Worm (Caenorhabditis elegans) whole organism, L2 larva: ENCODE results near the gene col-17.

Source experiments
- unc-39 ChIP-seq: fragments of 150-350 bp; optimal IDR thresholded peaks from 2 replicates; lab custom pipeline; 2014; ENCODE audit warnings: missing biosample characterization, missing genetic modification characterization
- zag-1 ChIP-seq: fragments of 150-350 bp; optimal IDR thresholded peaks from 2 replicates; lab custom pipeline; 2014; ENCODE audit warnings: missing biosample characterization, missing genetic modification characterization

DNA sequence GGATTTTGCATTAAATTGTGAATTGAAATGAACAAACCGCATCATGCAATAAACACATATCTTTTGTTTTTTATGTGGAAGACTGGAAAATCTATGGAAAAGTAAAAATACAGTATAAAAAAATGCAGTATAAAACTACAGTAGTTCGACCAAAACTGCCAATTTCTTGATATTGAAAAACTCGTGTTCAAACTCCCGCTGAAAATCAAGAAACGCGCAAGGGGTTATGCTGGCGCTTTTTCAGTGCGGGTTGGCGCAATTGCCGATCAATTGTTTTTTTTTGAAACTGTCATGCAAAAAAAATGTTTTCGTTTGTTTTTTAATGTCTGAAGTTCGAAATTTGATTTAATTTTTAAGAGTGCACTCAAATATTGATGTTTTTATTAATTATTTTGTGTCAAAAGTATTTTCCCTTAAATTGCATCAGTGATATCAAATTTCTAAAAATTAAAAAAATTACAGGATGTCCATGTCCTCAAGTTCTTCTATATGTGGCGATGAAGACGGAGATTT, 15.7 kb downstream of the col-17 start, which contains the start of gene dnj-9:
- TF ChIP-seq zag-1 (tag; lab: Kevin White, UChicago) (peak; percentile 85), unc-39 (tag; lab: Kevin White, UChicago) (no peak)
